Fruit fly (Drosophila melanogaster): ENCODE results near the gene RFeSP.

The RFeSP gene

DNA sequence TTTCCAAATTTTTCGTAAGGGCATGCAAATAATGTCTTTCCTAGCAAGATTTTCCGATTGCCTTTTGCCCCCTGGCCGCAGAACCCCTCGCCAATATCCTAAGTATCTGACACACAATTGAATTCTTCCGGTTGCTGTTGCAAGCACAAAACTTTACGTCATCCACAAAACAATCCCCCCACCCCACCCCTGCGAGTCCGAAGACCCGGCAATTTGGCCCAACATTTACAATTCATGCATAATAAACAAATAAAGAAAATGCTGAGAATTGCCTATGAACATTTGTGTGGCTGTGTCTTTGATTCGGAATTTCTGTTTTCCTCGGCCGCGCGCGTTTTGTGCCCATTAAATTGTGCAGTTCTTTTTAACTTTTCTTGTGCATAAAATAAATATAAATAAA is 31.4 kb upstream of the RFeSP start (continued):
- TF ChIP-seq CG11723 (GFP tag; optimal IDR thresholded peaks at IDR 0.05), result no peak
- peak in 1 of 2 experiments; percentile 39 for TF ChIP-seq Pdp1 (GFP tag; optimal IDR thresholded peaks at IDR 0.05)
- TF ChIP-seq sd (tag; optimal IDR thresholded peaks at IDR 0.05), result peak; percentile 72
- no peak for TF ChIP-seq Dll (GFP tag; IDR thresholded peaks at IDR 0.05; ENCODE audit: partially characterized antibody)
- TF ChIP-seq chinmo (GFP tag; IDR thresholded peaks at IDR 0.05; ENCODE audit: partially characterized antibody), result peak; percentile 93
- TF ChIP-seq her (GFP tag; optimal IDR thresholded peaks at IDR 0.05), result no peak
- no peak for TF ChIP-seq CG10267 (tag; optimal IDR thresholded peaks at IDR 0.05)
- 0 out of 3 replicates have a peak, but pooled peaks have one; percentile 17 for TF ChIP-seq z (GFP tag; IDR thresholded peaks at IDR 0.05)
- no peak for TF ChIP-seq Hey (tag; optimal IDR thresholded peaks at IDR 0.05)
- no peak for TF ChIP-seq CG8765 (GFP tag; IDR thresholded peaks at IDR 0.05)
- no peak for TF ChIP-seq sr (GFP tag; IDR thresholded peaks at IDR 0.05)
- no peak for TF ChIP-seq ttk (GFP tag; IDR thresholded peaks at IDR 0.05)

DNA sequence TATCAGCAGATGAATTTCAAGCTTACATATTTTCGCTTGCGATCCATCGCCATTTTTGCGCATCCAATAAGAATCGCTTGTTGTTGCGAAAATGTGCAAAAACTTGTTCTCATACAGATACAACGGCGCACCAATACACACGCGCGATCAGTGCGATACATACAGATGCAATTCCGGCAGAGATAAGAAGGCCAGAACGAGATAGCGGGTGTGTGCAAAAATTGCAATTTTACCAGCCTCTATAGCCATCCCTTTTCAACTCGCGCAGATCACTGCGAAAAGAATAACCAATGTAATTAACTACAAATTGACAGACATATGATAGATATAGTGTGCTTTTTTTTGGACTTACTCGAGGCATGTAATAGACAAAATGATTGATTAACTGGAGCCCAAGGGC is 30.4 kb upstream of the RFeSP start:
- TF ChIP-seq rib (GFP tag; IDR thresholded peaks at IDR 0.05), result no peak; the same call in 1 of the 2 replicates
- no peak for TF ChIP-seq Oli (tag; optimal IDR thresholded peaks at IDR 0.05)
- 0 out of 2 replicates have a peak, but pooled peaks have one; percentile 11 for TF ChIP-seq CG14014 (GFP tag; IDR thresholded peaks at IDR 0.05)
- TF ChIP-seq Xrp1 (GFP tag; IDR thresholded peaks at IDR 0.05), result no peak
- TF ChIP-seq CG10321 (GFP tag; IDR thresholded peaks at IDR 0.05), result peak; percentile 50
- 0 out of 2 replicates have a peak, but pooled peaks have one; percentile 7 for TF ChIP-seq Taf1 (GFP tag; IDR thresholded peaks at IDR 0.05)
- TF ChIP-seq CG6689 (GFP tag; IDR thresholded peaks at IDR 0.05), result no peak
- no peak for TF ChIP-seq CG12744 (GFP tag; optimal IDR thresholded peaks at IDR 0.05)
- TF ChIP-seq lbe (GFP tag; optimal IDR thresholded peaks at IDR 0.05), result peak; percentile 16

DNA sequence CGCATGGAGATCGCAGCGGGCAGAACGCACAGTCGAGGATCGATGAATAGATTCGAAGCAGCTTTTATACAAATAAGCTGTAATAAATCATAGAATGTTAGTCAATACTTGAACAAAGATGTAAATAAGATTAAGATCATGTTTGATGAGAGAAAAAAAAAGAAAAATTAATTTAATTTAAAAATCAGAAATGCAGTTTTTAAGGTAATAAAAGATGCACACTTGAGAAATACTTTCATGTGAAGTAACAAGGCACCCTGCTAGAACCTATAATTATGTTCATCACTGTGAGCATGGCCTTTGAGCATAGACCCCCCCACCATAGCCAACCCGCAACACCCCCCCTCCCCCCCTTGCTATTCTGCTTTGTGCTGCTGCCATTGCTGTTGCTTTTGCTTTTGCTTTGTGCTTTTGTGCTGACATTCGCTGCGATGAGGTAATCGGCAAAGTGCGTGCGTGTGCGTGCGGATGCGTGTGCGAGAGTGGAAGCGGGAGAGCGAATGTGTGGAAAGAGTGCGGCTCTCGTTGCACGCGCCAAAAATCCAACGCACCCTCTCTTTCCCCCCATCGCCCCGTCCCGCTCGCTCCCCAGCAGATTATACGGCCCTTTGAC is 29.4 kb upstream of the RFeSP start:
- TF ChIP-seq h (optimal IDR thresholded peaks at IDR 0.05) (no peak), ftz-f1 (GFP tag; optimal IDR thresholded peaks at IDR 0.05) (peak; percentile 56), dmrt11E (tag; optimal IDR thresholded peaks at IDR 0.05) (peak; percentile 67), Antp (GFP tag; optimal IDR thresholded peaks at IDR 0.05) (peak; percentile 75), HmgZ (tag; optimal IDR thresholded peaks at IDR 0.05) (peak; percentile 98), CG5245 (GFP tag; optimal IDR thresholded peaks at IDR 0.05) (peak; percentile 91), unc-4 (GFP tag; IDR thresholded peaks at IDR 0.05; ENCODE audit: partially characterized antibody) (peak; percentile 33; the same call in 1 of the 2 replicates), CG7556 (GFP tag; optimal IDR thresholded peaks at IDR 0.05) (peak; percentile 99), Xrp1 (GFP tag; IDR thresholded peaks at IDR 0.05) (peak; percentile 96), abd-A (tag; optimal IDR thresholded peaks at IDR 0.05) (peak; percentile 98), eyg (GFP tag; optimal IDR thresholded peaks at IDR 0.05) (peak; percentile 87), CG32767 (GFP tag; IDR thresholded peaks at IDR 0.05) (peak; percentile 97), CG33557 (GFP tag; optimal IDR thresholded peaks at IDR 0.05) (peak; percentile 78), CG16813 (GFP tag; IDR thresholded peaks at IDR 0.05; ENCODE audit: partially characterized antibody) (no peak), Hr78 (GFP tag; optimal IDR thresholded peaks at IDR 0.05) (peak in 1 of 2 experiments; percentile 93), CG1602 (GFP tag; optimal IDR thresholded peaks at IDR 0.05) (peak; percentile 93), CG6683 (GFP tag; optimal IDR thresholded peaks at IDR 0.05) (peak; percentile 96), bowl (GFP tag; IDR thresholded peaks at IDR 0.05) (peak; percentile 91), CG15479 (GFP tag; optimal IDR thresholded peaks at IDR 0.05) (no peak), HLH3B (GFP tag; IDR thresholded peaks at IDR 0.05) (peak; percentile 97), cg (GFP tag; optimal IDR thresholded peaks at IDR 0.05) (peak; percentile 86), lola (GFP tag; optimal IDR thresholded peaks at IDR 0.05) (peak in 1 of 3 experiments; percentile 84), Bdp1 (GFP tag; optimal IDR thresholded peaks at IDR 0.05) (peak; percentile 69), dan (GFP tag; IDR thresholded peaks at IDR 0.05) (peak; percentile 65; the same call in 1 of the 2 replicates), CG10321 (GFP tag; IDR thresholded peaks at IDR 0.05) (peak; percentile 90), psq (GFP tag; optimal IDR thresholded peaks at IDR 0.05) (peak; percentile 98), bbx (GFP tag; IDR thresholded peaks at IDR 0.05; ENCODE audit: partially characterized antibody) (peak; percentile 40; the same call in 1 of the 2 replicates)

Measured in whole organism, embryonic.